Fruit fly (Drosophila melanogaster) whole organism, wandering third instar larva: ENCODE measurements around the gene Hk.

Experiments
- Dfd ChIP-seq: fragments of >200 bp; optimal IDR thresholded peaks from 2 replicates; lab custom pipeline; 2017; ENCODE audit warnings: missing biosample characterization, missing genetic modification characterization
- Myc ChIP-seq: fragments of >200 bp; optimal IDR thresholded peaks from 2 replicates; lab custom pipeline; 2017

- TF ChIP-seq Dfd (GFP tag; lab: Kevin White, UChicago), result no peak
- no peak for TF ChIP-seq Myc (lab: Kevin White, UChicago)
These were observed 57.2 kb downstream of the Hk start for dm6 chrX:10206086-10206485.
